Worm (Caenorhabditis elegans) whole organism, L2 larva: Measurements from ENCODE around the gene znf-598.

Experiments
- crh-2 ChIP-seq: sonication (generic microtip); optimal IDR thresholded peaks from 2 replicates; lab custom pipeline; 2017; ENCODE audit warnings: missing biosample characterization, missing genetic modification characterization
- elt-3 ChIP-seq: sonication (generic microtip); optimal IDR thresholded peaks from 2 replicates; lab custom pipeline; 2017; ENCODE audit warnings: missing biosample characterization, missing genetic modification characterization
- lin-13 ChIP-seq: fragments of 150-350 bp; optimal IDR thresholded peaks from 2 replicates; lab custom pipeline; 2014; ENCODE audit warnings: missing biosample characterization, missing genetic modification reagents, missing genetic modification characterization
- nhr-21 ChIP-seq: fragments of 150-350 bp; optimal IDR thresholded peaks from 2 replicates; lab custom pipeline; 2014; ENCODE audit warnings: missing biosample characterization, missing genetic modification characterization
- nhr-237 ChIP-seq: fragments of 150-350 bp; optimal IDR thresholded peaks from 2 replicates; lab custom pipeline; 2014; ENCODE audit warnings: missing biosample characterization, missing genetic modification characterization
- zag-1 ChIP-seq: fragments of 150-350 bp; optimal IDR thresholded peaks from 2 replicates; lab custom pipeline; 2014; ENCODE audit warnings: missing biosample characterization, missing genetic modification characterization
- ztf-11 ChIP-seq: sonication (generic microtip); optimal IDR thresholded peaks from 2 replicates; lab custom pipeline; 2017; ENCODE audit warnings: missing biosample characterization, missing genetic modification characterization

ce11 chrII:7072315-7072589 lies 46.6 kb downstream of the znf-598 start, which contains the start of gene kars-1:
- TF ChIP-seq lin-13, result no peak
- TF ChIP-seq zag-1 (tag; lab: Kevin White, UChicago), result no peak
- no peak for TF ChIP-seq crh-2 (tag; lab: Kevin White, UChicago)
- TF ChIP-seq nhr-237 (tag; lab: Kevin White, UChicago), result no peak
- TF ChIP-seq nhr-21 (tag; lab: Kevin White, UChicago), result no peak
- TF ChIP-seq elt-3, result no peak
- no peak for TF ChIP-seq ztf-11 (tag; lab: Kevin White, UChicago)
